Worm (Caenorhabditis elegans): ENCODE measurements around the gene srx-78.

DNA sequence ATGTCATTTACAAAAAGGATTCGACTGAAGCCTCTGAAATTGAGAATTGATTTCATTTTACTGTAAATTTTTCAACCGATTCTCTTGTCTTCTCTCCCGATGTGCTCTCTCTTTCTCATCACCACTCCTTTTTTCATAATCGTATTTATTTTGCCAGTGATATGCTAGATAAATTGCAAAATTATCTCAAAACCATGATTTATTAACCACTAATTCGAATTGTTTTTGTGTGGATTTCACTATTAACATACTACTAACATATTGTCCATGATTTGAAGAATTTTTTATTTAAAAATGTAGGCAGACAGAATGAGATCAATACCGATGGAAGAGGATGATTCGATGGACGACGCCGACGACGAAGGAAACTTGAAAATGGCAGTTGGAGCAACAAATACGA lies 27.7 kb upstream of the srx-78 start, which contains the start of gene C25D7.10:
- TF ChIP-seq ham-2 (GFP tag; optimal IDR thresholded peaks at IDR 0.05) (no peak), unc-39 (tag; optimal IDR thresholded peaks at IDR 0.05) (no peak), pha-4 (tag; optimal IDR thresholded peaks at IDR 0.05) (no peak), mep-1 (tag; optimal IDR thresholded peaks at IDR 0.05) (no peak), nhr-28 (tag; optimal IDR thresholded peaks at IDR 0.05) (no peak), flh-1 (GFP tag; optimal IDR thresholded peaks at IDR 0.05) (no peak)
